Fruit fly (Drosophila melanogaster) whole organism: Measurements from ENCODE around the gene CG13793.
A peak's percentile ranks its signal among the peaks of the same experiment; 100 is the strongest.
"Not testable (repeated sequence)": the region's sequence is repeated elsewhere in the genome, so short reads cannot be mapped to it uniquely, and the experiment has no call there.

Experiments used
- CG8478 ChIP-seq: fragments of >200 bp; optimal IDR thresholded peaks from 2 replicates; lab custom pipeline; 2018; ENCODE audit warnings: inconsistent platforms
- Dll ChIP-seq: fragments of >200 bp; optimal IDR thresholded peaks from 2 replicates; lab custom pipeline; 2017
- EcR ChIP-seq, 2 experiments: fragments of >200 bp; optimal IDR thresholded peaks; 2 replicates each; lab custom pipeline; 2017; ENCODE audit warnings: missing biosample characterization in 2 of 2, missing genetic modification characterization in 2 of 2, missing genetic modification reagents in 2 of 2
- pan ChIP-seq: fragments of >200 bp; optimal IDR thresholded peaks from 2 replicates; lab custom pipeline; 2017
- psq ChIP-seq: fragments of >200 bp; optimal IDR thresholded peaks from 2 replicates; lab custom pipeline; 2017
- usp ChIP-seq: fragments of >200 bp; optimal IDR thresholded peaks from 2 replicates; lab custom pipeline; 2017; ENCODE audit warnings: missing biosample characterization, missing genetic modification characterization, mixed read lengths

Gene CG13793

DNA sequence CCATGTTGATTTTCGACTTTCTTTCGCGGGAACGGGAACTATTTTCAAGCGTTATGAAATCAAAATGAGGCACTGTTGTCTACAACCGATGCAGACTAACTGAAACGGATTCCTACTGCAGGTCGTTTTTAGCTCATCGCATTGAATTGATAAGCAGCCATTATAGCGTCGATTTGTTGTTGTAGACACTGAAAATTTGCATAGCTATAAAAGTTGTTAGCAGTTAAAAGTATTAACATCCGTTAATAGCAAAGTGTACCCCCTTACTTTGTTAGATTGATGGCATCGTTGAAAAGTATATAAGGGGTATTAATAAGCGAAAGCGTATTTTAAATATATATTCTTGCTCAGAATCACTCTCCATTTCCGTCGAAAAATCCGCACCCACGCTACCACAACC lies at the start of gene CG13793:
Gene CG13793, minus strand, starts transcription at position 101 of the 400 bp plus-strand sequence.
- TF ChIP-seq psq (lab: Kevin White, UChicago) (no peak), pan (no peak), usp (GFP tag; lab: Kevin White, UChicago) (no peak), EcR (GFP tag; optimal IDR thresholded peaks at IDR 0.05; lab: Kevin White, UChicago) (no peak), CG8478 (lab: Kevin White, UChicago) (no peak), Dll (lab: Kevin White, UChicago) (no peak)

DNA sequence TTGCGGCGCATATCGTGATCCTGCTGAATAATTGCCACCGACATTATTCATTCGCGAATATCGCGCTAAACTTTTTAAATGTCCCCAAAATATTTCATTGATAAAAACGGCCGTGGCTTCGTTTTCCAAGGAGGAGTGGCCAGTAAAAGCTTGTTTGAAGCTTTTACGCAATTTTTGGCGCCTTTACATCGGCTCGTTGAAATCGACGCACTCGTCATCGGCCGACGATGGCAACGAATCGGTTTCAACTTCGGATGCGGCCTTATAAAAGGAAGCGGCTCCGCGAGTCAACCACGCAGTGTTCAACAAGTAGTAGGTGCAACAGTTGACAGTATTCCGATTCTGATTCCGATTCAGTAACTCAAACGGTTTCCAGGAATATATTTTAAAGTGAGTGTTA lies 48.0 kb upstream of the CG13793 start, which contains the start of gene CG7191:
Gene CG7191, plus strand, starts transcription at position 301 of the 400 bp plus-strand sequence.
- TF ChIP-seq Dll (lab: Kevin White, UChicago) = no peak
- TF ChIP-seq usp (GFP tag; lab: Kevin White, UChicago) = no peak
- no peak for TF ChIP-seq CG8478 (lab: Kevin White, UChicago)
- TF ChIP-seq EcR (GFP tag; optimal IDR thresholded peaks at IDR 0.05; lab: Kevin White, UChicago) = no peak
- TF ChIP-seq pan = no peak
- no peak for TF ChIP-seq psq (lab: Kevin White, UChicago)

DNA sequence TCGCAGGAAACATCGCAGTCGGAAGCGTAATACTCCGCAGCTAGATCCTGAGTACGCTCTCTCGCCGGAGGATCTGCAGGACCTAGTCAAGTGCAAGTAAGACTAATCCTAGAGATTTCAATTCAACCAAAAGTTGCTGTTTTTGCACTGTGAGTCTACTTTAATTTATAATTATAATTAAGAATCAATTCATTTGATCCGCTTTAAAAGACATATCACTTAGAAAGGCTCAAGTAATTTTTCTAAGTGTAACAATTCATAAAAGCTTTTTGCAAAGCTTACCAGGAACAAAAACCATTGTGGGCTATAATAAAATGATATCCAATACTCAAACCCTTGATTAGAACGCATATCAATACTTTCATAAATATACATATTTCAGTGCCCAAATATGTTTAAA lies 37.5 kb upstream of the CG13793 start:
- TF ChIP-seq CG8478 (lab: Kevin White, UChicago) = no peak
- TF ChIP-seq pan = no peak
- TF ChIP-seq EcR (GFP tag; optimal IDR thresholded peaks at IDR 0.05; lab: Kevin White, UChicago) = no peak
- no peak for TF ChIP-seq usp (GFP tag; lab: Kevin White, UChicago)

DNA sequence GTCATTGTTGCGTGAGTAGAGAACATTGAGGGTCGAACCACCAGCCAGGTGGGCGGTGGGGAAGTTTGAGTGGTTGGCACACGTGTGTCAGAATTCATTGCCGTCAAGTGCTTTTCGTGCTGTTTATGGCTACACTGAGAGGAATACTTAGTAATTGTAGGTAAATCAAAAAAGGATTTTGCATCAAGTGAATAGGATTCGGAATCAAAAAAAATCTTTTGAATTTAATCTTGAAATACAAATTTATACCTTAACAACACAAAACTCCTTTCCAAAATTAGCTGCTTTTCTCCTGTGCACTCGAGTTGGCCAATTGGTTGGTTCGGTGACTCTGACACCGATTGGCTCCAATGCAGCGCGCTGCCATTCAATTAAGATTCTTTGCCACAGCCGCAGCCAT lies 35.3 kb upstream of the CG13793 start:
- TF ChIP-seq pan = no peak
- TF ChIP-seq CG8478 (lab: Kevin White, UChicago) = no peak
- TF ChIP-seq Dll (lab: Kevin White, UChicago) = no peak
- no peak for TF ChIP-seq EcR (GFP tag; optimal IDR thresholded peaks at IDR 0.05; lab: Kevin White, UChicago)
- no peak for TF ChIP-seq usp (GFP tag; lab: Kevin White, UChicago)
- TF ChIP-seq psq (lab: Kevin White, UChicago) = no peak

DNA sequence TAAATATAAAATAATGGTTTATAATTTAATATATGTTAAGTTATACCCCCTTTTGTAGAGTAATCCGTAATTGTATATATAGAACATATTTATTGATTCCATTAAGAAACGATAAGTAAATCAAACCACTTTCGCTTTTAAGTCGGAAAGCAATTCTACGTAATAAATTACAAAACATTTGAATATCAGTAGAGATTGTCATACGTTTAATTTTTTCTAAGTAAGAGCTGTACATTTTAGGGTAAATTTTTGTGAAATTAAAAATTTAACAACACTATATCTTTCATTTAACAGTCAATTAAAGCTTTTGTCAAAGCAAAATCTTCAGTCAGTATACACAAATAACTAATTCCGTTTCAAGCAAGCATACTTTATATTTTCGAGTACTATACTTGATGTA lies 34.6 kb upstream of the CG13793 start, which contains the start of gene CG46025:
Gene CG46025, plus strand, starts transcription at position 301 of the 400 bp plus-strand sequence.
- TF ChIP-seq usp (GFP tag; lab: Kevin White, UChicago) (no peak), psq (lab: Kevin White, UChicago) (no peak), EcR (GFP tag; optimal IDR thresholded peaks at IDR 0.05; lab: Kevin White, UChicago) (no peak), CG8478 (lab: Kevin White, UChicago) (no peak), Dll (lab: Kevin White, UChicago) (no peak), pan (no peak)

DNA sequence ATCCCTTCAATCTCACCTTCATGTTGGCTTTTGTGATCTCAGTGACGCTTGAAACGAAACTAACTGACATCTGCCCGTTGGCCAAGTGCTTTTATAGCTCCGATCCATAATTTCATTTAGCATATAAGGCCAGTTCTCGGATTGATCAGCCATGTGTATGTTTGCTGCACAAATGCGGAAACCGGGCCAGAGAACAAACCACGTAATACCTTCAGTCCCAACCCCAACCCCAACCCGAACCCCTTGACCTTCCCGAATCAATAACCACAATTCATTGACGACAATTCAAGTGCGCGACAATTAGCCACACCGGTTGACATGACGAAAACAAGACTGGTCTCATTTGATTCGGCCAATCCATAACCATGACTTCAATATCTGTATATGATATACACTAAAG lies 33.8 kb upstream of the CG13793 start, which contains the start of gene CG7203:
Gene CG7203, minus strand, starts transcription at position 101 of the 400 bp plus-strand sequence.
- no peak for TF ChIP-seq psq (lab: Kevin White, UChicago)
- no peak for TF ChIP-seq pan
- TF ChIP-seq usp (GFP tag; lab: Kevin White, UChicago) = no peak
- no peak for TF ChIP-seq CG8478 (lab: Kevin White, UChicago)

DNA sequence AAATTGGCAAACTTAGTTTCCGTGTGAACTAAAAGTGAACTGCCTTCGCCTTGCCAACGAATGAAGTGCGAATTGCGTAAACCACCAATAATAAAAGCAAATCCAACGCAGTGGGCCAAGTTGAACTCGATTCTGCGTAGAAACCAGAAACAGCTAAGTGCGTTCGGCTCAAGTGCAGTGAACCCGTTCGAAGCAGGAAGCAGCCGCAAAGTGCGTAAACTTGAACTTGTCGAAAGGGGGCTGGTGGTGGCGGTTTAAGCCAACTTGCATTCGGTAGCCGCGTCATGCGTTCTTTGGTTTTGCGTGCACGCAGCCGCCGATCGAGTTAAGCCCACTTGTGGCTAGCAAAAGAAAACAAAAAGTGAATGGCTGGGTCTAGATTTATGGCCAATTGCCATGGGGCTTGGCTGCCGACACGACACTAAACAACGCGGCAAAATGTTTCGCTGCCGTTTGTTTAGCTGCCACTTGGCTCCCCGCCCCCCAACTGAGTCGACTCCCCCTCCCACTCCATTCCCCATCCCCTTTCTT lies 31.4 kb upstream of the CG13793 start:
- TF ChIP-seq EcR (GFP tag; optimal IDR thresholded peaks at IDR 0.05; lab: Kevin White, UChicago) = peak in 1 of 2 experiments; percentile 72
- TF ChIP-seq pan = no peak

DNA sequence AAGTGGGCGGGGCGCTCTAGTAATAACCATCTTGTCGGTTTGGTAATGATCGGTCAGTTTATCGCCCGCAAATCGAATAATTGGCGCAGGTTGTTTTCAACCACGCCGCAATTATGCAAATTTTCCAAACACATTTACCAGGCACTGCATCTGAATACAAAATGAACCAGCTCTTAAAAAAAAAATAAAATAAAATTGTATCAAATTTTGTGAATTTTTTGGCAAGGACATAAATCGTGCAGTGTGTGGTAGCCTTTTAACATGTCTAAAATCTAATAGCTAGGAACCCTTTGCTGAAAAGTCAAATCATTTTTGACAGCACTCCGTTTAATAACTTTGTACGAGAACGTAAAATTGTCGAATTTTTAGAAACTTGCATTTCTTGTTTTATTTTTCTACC lies 27.7 kb upstream of the CG13793 start, which contains the start of gene ATPsynGL:
Gene ATPsynGL, plus strand, starts transcription at position 301 of the 400 bp plus-strand sequence.
- TF ChIP-seq usp (GFP tag; lab: Kevin White, UChicago) = no peak
- TF ChIP-seq pan = no peak
- TF ChIP-seq CG8478 (lab: Kevin White, UChicago) = no peak
- TF ChIP-seq Dll (lab: Kevin White, UChicago) = no peak
- TF ChIP-seq EcR (GFP tag; optimal IDR thresholded peaks at IDR 0.05; lab: Kevin White, UChicago) = no peak
- no peak for TF ChIP-seq psq (lab: Kevin White, UChicago)

DNA sequence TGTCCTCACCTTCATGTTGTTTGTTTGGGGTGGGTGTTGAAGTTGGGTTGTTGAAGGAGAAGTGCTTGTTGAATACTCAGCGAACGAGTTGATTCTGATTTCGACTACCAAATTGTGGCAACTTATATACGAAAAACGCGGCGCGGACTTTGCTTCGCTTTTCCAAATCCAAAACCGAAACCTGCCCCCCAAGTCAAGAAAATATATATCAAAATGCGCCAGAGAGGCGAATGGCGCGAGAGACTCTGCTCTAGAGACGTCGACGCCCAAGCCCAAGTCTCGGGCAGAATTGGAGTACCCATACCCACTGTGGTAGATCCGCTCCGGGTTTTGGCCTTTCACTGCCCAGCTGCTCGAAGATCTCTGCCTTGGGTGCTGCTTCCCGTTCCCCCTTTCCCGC lies 25.5 kb upstream of the CG13793 start, which contains the start of gene CG7214:
Gene CG7214, minus strand, starts transcription at position 101 of the 400 bp plus-strand sequence.
- no peak for TF ChIP-seq EcR (GFP tag; optimal IDR thresholded peaks at IDR 0.05; lab: Kevin White, UChicago)
- no peak for TF ChIP-seq Dll (lab: Kevin White, UChicago)
- TF ChIP-seq CG8478 (lab: Kevin White, UChicago) = no peak
- no peak for TF ChIP-seq usp (GFP tag; lab: Kevin White, UChicago)

DNA sequence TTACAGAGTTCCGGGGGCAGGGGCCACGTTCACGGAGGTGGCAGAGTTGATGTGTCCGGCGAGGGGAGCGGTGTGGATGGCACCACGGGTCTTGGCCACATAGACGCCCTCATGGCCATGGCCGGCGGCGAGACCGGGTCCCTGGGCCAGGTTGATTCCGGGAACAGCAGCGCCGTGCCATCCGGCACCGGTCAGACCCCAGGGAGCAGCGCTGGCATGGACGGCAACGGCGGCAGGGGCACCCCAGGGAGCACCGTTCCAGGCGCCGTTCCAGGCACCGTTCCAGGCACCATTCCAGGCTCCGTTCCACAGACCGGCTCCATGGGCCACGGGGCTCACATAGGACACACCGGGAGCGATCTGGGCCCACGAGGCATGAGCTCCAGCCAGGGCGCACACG lies 24.9 kb upstream of the CG13793 start:
- TF ChIP-seq pan (no peak), usp (GFP tag; lab: Kevin White, UChicago) (no peak), EcR (GFP tag; optimal IDR thresholded peaks at IDR 0.05; lab: Kevin White, UChicago) (no peak), CG8478 (lab: Kevin White, UChicago) (no peak), Dll (lab: Kevin White, UChicago) (no peak), psq (lab: Kevin White, UChicago) (no peak)

DNA sequence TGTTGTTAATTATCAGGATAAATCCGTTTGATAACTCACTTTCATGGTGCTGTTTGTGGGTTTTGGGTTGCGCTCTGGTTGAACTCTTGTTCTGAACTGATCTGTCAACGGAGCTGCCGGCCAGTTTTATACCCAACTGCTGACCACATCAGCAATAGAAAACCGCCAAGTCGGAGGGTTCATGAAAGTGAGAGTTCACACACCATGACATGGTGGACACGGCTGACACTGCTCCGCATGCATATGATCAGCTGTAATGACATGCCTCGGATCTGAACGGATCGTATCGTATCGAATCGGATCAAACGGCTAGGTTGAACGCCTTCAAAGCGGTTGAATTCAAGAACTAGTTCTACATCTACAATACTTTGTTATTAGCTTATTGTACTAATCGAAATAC lies 22.1 kb upstream of the CG13793 start, which contains the start of gene Acp1:
Gene Acp1, minus strand, starts transcription at position 101 of the 400 bp plus-strand sequence.
- no peak for TF ChIP-seq EcR (GFP tag; optimal IDR thresholded peaks at IDR 0.05; lab: Kevin White, UChicago)
- TF ChIP-seq Dll (lab: Kevin White, UChicago) = no peak
- no peak for TF ChIP-seq usp (GFP tag; lab: Kevin White, UChicago)
- TF ChIP-seq pan = no peak
- no peak for TF ChIP-seq psq (lab: Kevin White, UChicago)
- no peak for TF ChIP-seq CG8478 (lab: Kevin White, UChicago)

DNA sequence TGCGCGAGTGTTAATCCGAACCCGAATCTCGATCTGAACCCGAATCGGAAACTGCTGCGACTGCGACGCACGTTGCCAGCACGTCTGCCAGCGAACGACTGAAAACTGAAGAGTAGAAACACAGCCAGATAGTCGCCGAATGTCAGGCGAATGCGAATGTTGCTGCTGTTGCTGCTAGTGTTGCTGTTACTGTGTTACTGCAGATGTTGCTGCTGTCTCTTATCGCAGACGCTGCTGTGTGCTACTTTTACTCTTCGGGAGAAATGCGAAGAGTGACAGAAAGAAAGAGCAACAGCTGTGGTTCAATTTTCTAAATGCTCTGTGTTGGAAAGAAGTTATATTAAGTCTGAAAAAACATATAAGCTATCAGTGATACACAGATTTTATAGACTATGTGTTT lies 19.4 kb upstream of the CG13793 start, which contains the start of gene CG31904:
Gene CG31904, minus strand, starts transcription at position 101 of the 400 bp plus-strand sequence.
- not testable (repeated sequence) for TF ChIP-seq EcR (GFP tag; optimal IDR thresholded peaks at IDR 0.05; lab: Kevin White, UChicago); CG8478 (lab: Kevin White, UChicago); Dll (lab: Kevin White, UChicago)
